Fruit fly (Drosophila melanogaster): ENCODE measurements around the gene Glyp.

Glyp gene

dm6 chr2L:2177312-2177968 lies 46.8 kb downstream of the Glyp start (continued):
- TF ChIP-seq fd3F (GFP tag; optimal IDR thresholded peaks at IDR 0.05) (peak; percentile 0), pros (GFP tag; optimal IDR thresholded peaks at IDR 0.05) (peak; percentile 6), lmd (GFP tag; IDR thresholded peaks at IDR 0.05) (peak; percentile 55), gcm2 (GFP tag; optimal IDR thresholded peaks at IDR 0.05) (peak; percentile 64), Antp (GFP tag; optimal IDR thresholded peaks at IDR 0.05) (peak; percentile 53), CG3281 (GFP tag; optimal IDR thresholded peaks at IDR 0.05) (peak; percentile 49), peb (GFP tag; IDR thresholded peaks at IDR 0.05) (0 out of 2 replicates have a peak, but pooled peaks have one; percentile 27), Dek (tag; optimal IDR thresholded peaks at IDR 0.05) (peak; percentile 35), CG11560 (tag; IDR thresholded peaks at IDR 0.05) (no peak), CG17359 (tag; optimal IDR thresholded peaks at IDR 0.05) (peak; percentile 22), CG18764 (GFP tag; optimal IDR thresholded peaks at IDR 0.05) (peak; percentile 21), caup (GFP tag; optimal IDR thresholded peaks at IDR 0.05; ENCODE audit: severe bottlenecking) (peak; percentile 32), exex (tag; optimal IDR thresholded peaks at IDR 0.05) (no peak), grau (tag; optimal IDR thresholded peaks at IDR 0.05) (peak; percentile 61), otp (GFP tag; IDR thresholded peaks at IDR 0.05) (no peak), crc (GFP tag; optimal IDR thresholded peaks at IDR 0.05) (no peak), zfh2 (GFP tag; optimal IDR thresholded peaks at IDR 0.05) (peak; percentile 40), cwo (GFP tag; optimal IDR thresholded peaks at IDR 0.05) (peak; percentile 17), fd96Cb (tag; optimal IDR thresholded peaks at IDR 0.05) (peak; percentile 49), slou (GFP tag; optimal IDR thresholded peaks at IDR 0.05) (peak; percentile 30), CG32532 (GFP tag; IDR thresholded peaks at IDR 0.05) (peak; percentile 61), pb (GFP tag; optimal IDR thresholded peaks at IDR 0.05) (peak; percentile 45), Stat92E (GFP tag; optimal IDR thresholded peaks at IDR 0.05) (peak in 1 of 3 experiments; percentile 46), HLH3B (GFP tag; IDR thresholded peaks at IDR 0.05) (peak; percentile 56; the same call in 1 of the 2 replicates), CHES-1-like (GFP tag; optimal IDR thresholded peaks at IDR 0.05) (peak; percentile 49), bigmax (GFP tag; optimal IDR thresholded peaks at IDR 0.05) (no peak), CG13894 (tag; optimal IDR thresholded peaks at IDR 0.05) (no peak), CG4424 (GFP tag; optimal IDR thresholded peaks at IDR 0.05) (peak; percentile 52), pan (optimal IDR thresholded peaks at IDR 0.05) (no peak), pan (GFP tag; optimal IDR thresholded peaks at IDR 0.05 in 1 of 2, IDR thresholded peaks at IDR 0.05 in 1 of 2) (peak in 1 of 2 experiments; percentile 54), CG12659 (GFP tag; optimal IDR thresholded peaks at IDR 0.05) (peak; percentile 45), ems (GFP tag; optimal IDR thresholded peaks at IDR 0.05) (peak; percentile 9), Aef1 (GFP tag; IDR thresholded peaks at IDR 0.05) (0 out of 3 replicates have a peak, but pooled peaks have one; percentile 15), Camta (GFP tag; optimal IDR thresholded peaks at IDR 0.05) (peak; percentile 44), CG18476 (GFP tag; optimal IDR thresholded peaks at IDR 0.05) (peak; percentile 30), CG3847 (GFP tag; IDR thresholded peaks at IDR 0.05) (0 out of 2 replicates have a peak, but pooled peaks have one; percentile 29), Bteb2 (GFP tag; optimal IDR thresholded peaks at IDR 0.05) (no peak), lilli (GFP tag; optimal IDR thresholded peaks at IDR 0.05) (peak; percentile 64), Fer1 (GFP tag; optimal IDR thresholded peaks at IDR 0.05) (peak; percentile 43), vvl (GFP tag; IDR thresholded peaks at IDR 0.05) (peak; percentile 66), CG14050 (GFP tag; IDR thresholded peaks at IDR 0.05) (peak; percentile 45; the same call in 2 of the 3 replicates), CG12155 (GFP tag; optimal IDR thresholded peaks at IDR 0.05) (peak; percentile 42), pita (GFP tag; optimal IDR thresholded peaks at IDR 0.05) (no peak), CG6765 (GFP tag; optimal IDR thresholded peaks at IDR 0.05) (no peak), z (GFP tag; IDR thresholded peaks at IDR 0.05) (0 out of 3 replicates have a peak, but pooled peaks have one; percentile 40), CG8944 (GFP tag; optimal IDR thresholded peaks at IDR 0.05) (peak; percentile 35), CG8290 (GFP tag; optimal IDR thresholded peaks at IDR 0.05) (no peak), CG8290 (tag; optimal IDR thresholded peaks at IDR 0.05) (peak in 1 of 2 experiments; percentile 40), CG6683 (GFP tag; optimal IDR thresholded peaks at IDR 0.05) (no peak), CG30403 (GFP tag; optimal IDR thresholded peaks at IDR 0.05) (peak; percentile 56)
